Worm (Caenorhabditis elegans): ENCODE measurements around the gene F48C5.2.

The F48C5.2 gene

ce11 chrX:11474605-11475385 is 20.7 kb upstream of the F48C5.2 start (continued):
- TF ChIP-seq F49E8.2 (tag; optimal IDR thresholded peaks at IDR 0.05; ENCODE audit: borderline replicate concordance) (no peak), zip-2 (tag; optimal IDR thresholded peaks at IDR 0.05) (no peak), fkh-10 (GFP tag; optimal IDR thresholded peaks at IDR 0.05) (peak; percentile 69), lsy-2 (tag; optimal IDR thresholded peaks at IDR 0.05) (peak in 1 of 2 experiments; percentile 22), hmg-1.1 (GFP tag; IDR thresholded peaks at IDR 0.05) (peak; percentile 36; the same call in 1 of the 2 replicates), madf-9 (GFP tag; conservative IDR thresholded peaks at IDR 0.05) (no peak)

DNA sequence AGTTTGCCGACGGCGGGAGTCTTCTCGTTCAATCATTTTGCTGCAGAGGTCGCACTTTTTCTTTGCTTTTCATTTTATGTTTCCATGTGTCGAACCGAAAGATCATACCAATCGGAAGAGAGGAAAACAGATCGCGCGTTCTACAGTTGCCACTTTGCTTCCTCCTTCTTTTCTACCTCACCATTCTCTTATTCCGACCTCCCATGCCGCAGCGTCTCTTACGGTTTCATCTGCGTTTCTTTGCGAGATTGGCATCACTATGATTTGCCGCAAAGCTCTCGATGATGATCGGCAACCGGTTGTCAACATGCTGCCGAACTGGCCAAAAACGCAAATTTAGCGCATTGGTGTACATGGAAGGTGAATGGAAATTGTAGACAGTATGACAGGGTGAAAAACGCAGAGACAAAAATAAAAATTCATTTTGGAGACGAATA is 20.0 kb upstream of the F48C5.2 start:
- TF ChIP-seq unc-62 (GFP tag; optimal IDR thresholded peaks at IDR 0.05 in 1 of 2) (peak in 1 of 2 experiments; percentile 65), unc-62 (tag; optimal IDR thresholded peaks at IDR 0.05) (no peak), mxl-3 (GFP tag; optimal IDR thresholded peaks at IDR 0.05) (peak; percentile 7), aha-1 (tag) (peak; percentile 52), cey-2 (tag; optimal IDR thresholded peaks at IDR 0.05; ENCODE audit: borderline replicate concordance, insufficient read depth) (no peak), mdl-1 (tag; optimal IDR thresholded peaks at IDR 0.05) (peak in 1 of 2 experiments; percentile 7)

DNA sequence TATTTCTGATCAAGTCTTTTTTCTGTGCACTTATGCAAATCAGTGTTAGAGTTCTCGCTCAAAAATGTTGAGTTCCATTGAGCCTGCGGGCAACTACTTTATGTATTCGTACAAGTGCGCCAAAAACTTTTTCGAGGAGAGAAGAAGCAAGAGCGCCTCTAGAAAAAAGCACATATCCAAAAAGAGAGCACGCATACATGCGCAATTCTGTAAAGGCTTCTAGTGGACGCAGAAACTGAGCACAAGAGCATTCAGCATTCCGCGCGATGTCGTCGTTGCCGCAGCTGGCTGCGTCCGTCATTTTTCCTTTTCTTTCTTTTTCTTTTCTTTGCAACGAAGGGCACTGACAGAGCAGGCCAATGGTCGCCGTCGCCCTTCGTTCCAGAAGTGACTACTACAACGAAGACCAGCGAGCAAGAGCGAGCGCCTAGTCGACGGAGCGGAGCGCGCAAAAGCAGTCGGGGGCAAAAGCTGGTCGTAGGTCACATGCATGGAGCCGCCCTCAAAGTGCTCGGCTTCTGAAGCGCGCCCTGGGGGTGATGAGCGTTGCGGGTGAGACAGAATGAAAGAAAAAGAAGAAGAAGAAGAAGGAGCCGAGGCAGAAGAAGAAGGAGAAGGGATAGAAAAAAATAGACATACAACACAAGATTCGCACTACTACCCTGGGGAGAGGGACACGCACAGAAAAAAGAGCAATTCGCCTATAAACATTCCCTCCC is 19.0 kb upstream of the F48C5.2 start:
- TF ChIP-seq fkh-10 (GFP tag; optimal IDR thresholded peaks at IDR 0.05), result peak; percentile 69
- TF ChIP-seq duxl-1 (tag; optimal IDR thresholded peaks at IDR 0.05; ENCODE audit: poor library complexity), result no peak
- TF ChIP-seq attf-4 (tag; optimal IDR thresholded peaks at IDR 0.05), result no peak
- no peak for TF ChIP-seq spr-3 (GFP tag; optimal IDR thresholded peaks at IDR 0.05)
- no peak for TF ChIP-seq lir-3 (tag; optimal IDR thresholded peaks at IDR 0.05)
- TF ChIP-seq Y48G9A.11 (GFP tag; IDR thresholded peaks at IDR 0.05), result no peak
- TF ChIP-seq zfp-3 (GFP tag; conservative IDR thresholded peaks at IDR 0.05), result no peak
- no peak for TF ChIP-seq mxl-3 (GFP tag; optimal IDR thresholded peaks at IDR 0.05)
- peak in 1 of 2 experiments; percentile 99 for TF ChIP-seq unc-62 (GFP tag; optimal IDR thresholded peaks at IDR 0.05 in 1 of 2)
- TF ChIP-seq unc-62 (tag; optimal IDR thresholded peaks at IDR 0.05), result no peak
- peak; percentile 0 for TF ChIP-seq Y5F2A.4 (GFP tag; optimal IDR thresholded peaks at IDR 0.05)
- no peak for TF ChIP-seq nhr-41 (GFP tag; IDR thresholded peaks at IDR 0.05)
- TF ChIP-seq nhr-6 (tag; optimal IDR thresholded peaks at IDR 0.05), result no peak
- peak; percentile 60 for TF ChIP-seq ceh-32 (tag; optimal IDR thresholded peaks at IDR 0.05; ENCODE audit: poor library complexity)
- peak; percentile 75 for TF ChIP-seq rbr-2 (tag; optimal IDR thresholded peaks at IDR 0.05)
- TF ChIP-seq hif-1 (tag; optimal IDR thresholded peaks at IDR 0.05), result peak; percentile 39 to 49
- peak; percentile 52 for TF ChIP-seq hlh-30 (tag; optimal IDR thresholded peaks at IDR 0.05; ENCODE audit: insufficient read depth)
- TF ChIP-seq ces-1 (GFP tag; optimal IDR thresholded peaks at IDR 0.05), result no peak
- no peak for TF ChIP-seq ceh-28 (tag; optimal IDR thresholded peaks at IDR 0.05)
- no peak for TF ChIP-seq daf-16 (GFP tag; optimal IDR thresholded peaks at IDR 0.05)
- TF ChIP-seq daf-16 (tag; optimal IDR thresholded peaks at IDR 0.05), result no peak
- TF ChIP-seq zag-1 (tag; optimal IDR thresholded peaks at IDR 0.05), result no peak
- peak; percentile 35 to 40 for TF ChIP-seq lsy-2 (tag; optimal IDR thresholded peaks at IDR 0.05)
- TF ChIP-seq nhr-77 (tag; optimal IDR thresholded peaks at IDR 0.05), result no peak
- TF ChIP-seq madf-5 (GFP tag; IDR thresholded peaks at IDR 0.05), result no peak
- TF ChIP-seq skn-1 (tag; optimal IDR thresholded peaks at IDR 0.05), result peak; percentile 2
- no peak for TF ChIP-seq T20F7.1 (GFP tag; optimal IDR thresholded peaks at IDR 0.05)
- TF ChIP-seq gei-8 (GFP tag; optimal IDR thresholded peaks at IDR 0.05), result no peak
- no peak for TF ChIP-seq ZK337.2 (GFP tag; IDR thresholded peaks at IDR 0.05)
- peak; percentile 87 for TF ChIP-seq F37D6.2 (tag; optimal IDR thresholded peaks at IDR 0.05)
- TF ChIP-seq ceh-44 (GFP tag; IDR thresholded peaks at IDR 0.05), result 0 out of 2 replicates have a peak, but pooled peaks have one; percentile 45
- TF ChIP-seq set-16 (GFP tag; IDR thresholded peaks at IDR 0.05), result peak; percentile 98
- TF ChIP-seq daf-19 (GFP tag; conservative IDR thresholded peaks at IDR 0.05), result no peak
- no peak for TF ChIP-seq F49E8.2 (tag; optimal IDR thresholded peaks at IDR 0.05; ENCODE audit: borderline replicate concordance)
- no peak for TF ChIP-seq lim-7 (GFP tag; IDR thresholded peaks at IDR 0.05)
- no peak for TF ChIP-seq dve-1 (tag; optimal IDR thresholded peaks at IDR 0.05; ENCODE audit: insufficient read depth)
- no peak for TF ChIP-seq ZK546.5 (tag; optimal IDR thresholded peaks at IDR 0.05)

All from whole organism, L4 larva.